Fruit fly (Drosophila melanogaster) whole organism, wandering third instar larva: ENCODE measurements around the gene Stt3A.

Experiments used
- Abd-B ChIP-seq: fragments of >200 bp; optimal IDR thresholded peaks from 2 replicates; lab custom pipeline; 2017; ENCODE audit warnings: missing biosample characterization, missing genetic modification characterization
- Dfd ChIP-seq: fragments of >200 bp; optimal IDR thresholded peaks from 2 replicates; lab custom pipeline; 2017; ENCODE audit warnings: missing biosample characterization, missing genetic modification characterization
- GATAd ChIP-seq: sonication (Bioruptor generic); optimal IDR thresholded peaks from 2 replicates; lab custom pipeline; 2016; ENCODE audit warnings: missing biosample characterization, missing genetic modification characterization
- Hnf4 ChIP-seq: fragments of 200-800 bp; sonication (Bioruptor generic); optimal IDR thresholded peaks from 2 replicates; lab custom pipeline; 2016; ENCODE audit warnings: missing biosample characterization, mild to moderate bottlenecking, missing genetic modification characterization
- Mio ChIP-seq: sonication (Bioruptor generic); optimal IDR thresholded peaks from 2 replicates; lab custom pipeline; 2016; ENCODE audit warnings: missing biosample characterization, missing genetic modification characterization
- OdsH ChIP-seq: fragments of 200-800 bp; sonication (Bioruptor generic); optimal IDR thresholded peaks from 2 replicates; lab custom pipeline; 2016; ENCODE audit warnings: missing biosample characterization, mild to moderate bottlenecking, missing genetic modification characterization
- Rel ChIP-seq, 2 experiments: fragments of 200-800 bp; sonication (Bioruptor generic) in 1 of 2; optimal IDR thresholded peaks; 2 replicates in 1 of 2; 3 replicates in 1 of 2; lab custom pipeline; 2016 to 2019; ENCODE audit warnings: mild to moderate bottlenecking in 2 of 2, missing biosample characterization in 2 of 2, missing genetic modification characterization in 2 of 2, moderate library complexity in 1 of 2
- Sp1 ChIP-seq: fragments of 200-800 bp; sonication (Bioruptor generic); optimal IDR thresholded peaks from 3 replicates; lab custom pipeline; 2019; ENCODE audit warnings: missing biosample characterization, mild to moderate bottlenecking, missing genetic modification characterization, moderate library complexity
- br ChIP-seq: fragments of 200-800 bp; sonication (Bioruptor generic); optimal IDR thresholded peaks from 2 replicates; lab custom pipeline; 2016; ENCODE audit warnings: missing biosample characterization, missing genetic modification characterization
- dl ChIP-seq, 2 experiments: fragments of 175-275, 200-275 bp in 1 of 2; fragments of 200-275 bp in 1 of 2; sonication (Bioruptor generic); optimal IDR thresholded peaks; lab custom pipeline; 2018; ENCODE audit warnings: mild to moderate bottlenecking in 2 of 2, missing biosample characterization in 2 of 2, missing genetic modification characterization in 2 of 2, moderate library complexity in 2 of 2; ENCODE audit not compliant: partially characterized antibody in 2 of 2, insufficient read depth in 1 of 2
- dsf ChIP-seq: sonication (Bioruptor generic); optimal IDR thresholded peaks from 2 replicates; lab custom pipeline; 2016; ENCODE audit warnings: missing biosample characterization, missing genetic modification characterization, borderline replicate concordance
- ey ChIP-seq: fragments of 200-800 bp; sonication (Bioruptor generic); optimal IDR thresholded peaks from 2 replicates; lab custom pipeline; 2016; ENCODE audit warnings: missing biosample characterization, missing genetic modification characterization
- foxo ChIP-seq, 2 experiments: fragments of 200-800 bp; sonication (Bioruptor generic); optimal IDR thresholded peaks; 2 replicates in 1 of 2; 3 replicates in 1 of 2; lab custom pipeline; 2016 to 2017; ENCODE audit warnings: missing biosample characterization in 2 of 2, missing genetic modification characterization in 2 of 2
- fru ChIP-seq: fragments of 200-800 bp; sonication (Bioruptor generic); optimal IDR thresholded peaks from 3 replicates; lab custom pipeline; 2016; ENCODE audit warnings: missing biosample characterization, mild to moderate bottlenecking, missing genetic modification characterization
- h ChIP-seq: fragments of 200-800 bp; sonication (Bioruptor generic); optimal IDR thresholded peaks from 3 replicates; lab custom pipeline; 2016; ENCODE audit warnings: missing biosample characterization, mild to moderate bottlenecking, missing genetic modification characterization
- psq ChIP-seq: fragments of 200-800 bp; sonication (Bioruptor generic); optimal IDR thresholded peaks from 3 replicates; lab custom pipeline; 2017; ENCODE audit warnings: missing biosample characterization, mild to moderate bottlenecking, missing genetic modification characterization, moderate library complexity
- sv ChIP-seq: fragments of 200-800 bp; sonication (Bioruptor generic); optimal IDR thresholded peaks from 3 replicates; lab custom pipeline; 2016; ENCODE audit warnings: missing biosample characterization, missing genetic modification characterization
- woc ChIP-seq: sonication (Bioruptor generic); optimal IDR thresholded peaks from 2 replicates; lab custom pipeline; 2016; ENCODE audit warnings: missing biosample characterization, mild to moderate bottlenecking, missing genetic modification characterization

The Stt3A gene

dm6 chrX:21017568-21017967 is 36.2 kb downstream of the Stt3A start:
- TF ChIP-seq Dfd (GFP tag; lab: Kevin White, UChicago) (no peak), br (GFP tag; lab: Kevin White, UChicago) (no peak), psq (GFP tag; lab: Kevin White, UChicago) (no peak), fru (GFP tag; lab: Kevin White, UChicago) (no peak), GATAd (GFP tag; lab: Kevin White, UChicago) (no peak), ey (no peak), Rel (GFP tag; optimal IDR thresholded peaks at IDR 0.05; lab: Kevin White, UChicago) (no peak), Rel (tag; optimal IDR thresholded peaks at IDR 0.05; lab: Kevin White, UChicago) (no peak), Abd-B (GFP tag; lab: Kevin White, UChicago) (no peak), h (GFP tag; lab: Kevin White, UChicago) (no peak), sv (no peak), foxo (GFP tag; optimal IDR thresholded peaks at IDR 0.05; lab: Kevin White, UChicago) (no peak), dl (GFP tag; optimal IDR thresholded peaks at IDR 0.05; lab: Kevin White, UChicago; ENCODE audit: insufficient read depth in 1 of 2, partially characterized antibody in 2 of 2) (no peak), Sp1 (GFP tag; lab: Kevin White, UChicago) (no peak), woc (GFP tag; lab: Kevin White, UChicago) (no peak), Hnf4 (GFP tag; lab: Kevin White, UChicago) (no peak), dsf (no peak)
- TF ChIP-seq, all 38 proteins: peak for 0

DNA sequence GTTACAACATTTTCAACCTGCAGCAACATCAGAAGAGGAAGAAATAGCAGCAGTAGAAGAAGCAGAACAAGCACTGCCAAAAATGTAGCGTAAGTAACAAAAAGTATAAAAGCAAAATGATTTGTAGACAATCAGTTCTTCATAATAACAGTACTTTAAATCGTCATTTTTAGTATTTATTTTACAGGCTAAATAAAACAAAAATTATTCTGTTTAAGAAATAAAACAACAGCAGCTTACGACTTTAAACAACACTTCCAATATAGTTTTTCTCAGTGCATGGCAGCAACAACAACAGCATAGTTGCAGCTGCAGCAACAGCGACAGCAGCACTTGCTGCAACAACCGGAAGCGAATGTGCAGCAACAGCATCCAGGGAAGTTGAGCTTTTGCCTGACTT is 43.2 kb downstream of the Stt3A start:
- TF ChIP-seq OdsH (GFP tag; lab: Kevin White, UChicago) (no peak), Mio (GFP tag; lab: Kevin White, UChicago) (no peak), Dfd (GFP tag; lab: Kevin White, UChicago) (no peak)
